Worm (Caenorhabditis elegans) whole organism, L4 larva: ENCODE data around the gene skpo-1.

Source experiments
- D1046.2 ChIP-seq: fragments of 200-800 bp; sonication (Bioruptor generic); IDR thresholded peaks from 2 replicates; pipeline ENCODE4 v1.3.6; 2022; ENCODE audit warnings: missing genetic modification characterization, missing compliant biosample characterization
- F44E2.7 ChIP-seq: fragments of 200-800 bp; sonication (Bioruptor generic); IDR thresholded peaks from 2 replicates; pipeline ENCODE4 v2.1.2; 2022; ENCODE audit warnings: missing genetic modification characterization, missing compliant biosample characterization
- aha-1 ChIP-seq: fragments of 150-350 bp; peaks from one replicate; lab custom pipeline; 2014; ENCODE audit warnings: missing biosample characterization, missing genetic modification characterization
- ama-1 ChIP-seq: fragments of 150-350 bp; optimal IDR thresholded peaks from 2 replicates; lab custom pipeline; 2014; ENCODE audit warnings: inconsistent platforms, mixed read lengths
- arid-1 ChIP-seq: fragments of 200-800 bp; sonication (Bioruptor generic); conservative IDR thresholded peaks from 2 replicates; pipeline ENCODE4 v1.3.6; 2022; ENCODE audit warnings: missing genetic modification reagents, missing genetic modification characterization, missing compliant biosample characterization
- attf-4 ChIP-seq: sonication (generic microtip); optimal IDR thresholded peaks from 3 replicates; lab custom pipeline; 2017; ENCODE audit warnings: missing biosample characterization, missing genetic modification characterization
- ceh-20 ChIP-seq: fragments of 200-800 bp; sonication (Bioruptor generic); IDR thresholded peaks from 2 replicates; pipeline ENCODE4 v1.3.6; 2022; ENCODE audit warnings: missing genetic modification reagents, missing genetic modification characterization, missing compliant biosample characterization
- ceh-28 ChIP-seq: fragments of 150-350 bp; optimal IDR thresholded peaks from 2 replicates; lab custom pipeline; 2014; ENCODE audit warnings: missing biosample characterization, missing genetic modification reagents, missing genetic modification characterization
- ceh-44 ChIP-seq: fragments of 200-800 bp; sonication (Bioruptor generic); IDR thresholded peaks from 2 replicates; pipeline ENCODE4 v1.3.6; 2022; ENCODE audit warnings: missing genetic modification reagents, missing genetic modification characterization, missing compliant biosample characterization
- ceh-62 ChIP-seq: sonication (generic microtip); optimal IDR thresholded peaks from 2 replicates; lab custom pipeline; 2017; ENCODE audit warnings: missing biosample characterization, missing genetic modification characterization
- ces-1 ChIP-seq: fragments of 150-350 bp; sonication (generic microtip); optimal IDR thresholded peaks from 4 replicates; lab custom pipeline; 2014; ENCODE audit warnings: missing biosample characterization, missing genetic modification reagents, missing genetic modification characterization
- cey-2 ChIP-seq: sonication (generic microtip); optimal IDR thresholded peaks from 3 replicates; lab custom pipeline; 2017; ENCODE audit warnings: missing genetic modification characterization, mild to moderate bottlenecking, missing compliant biosample characterization, antibody characterized with exemption, borderline replicate concordance; ENCODE audit not compliant: insufficient read depth
- ctbp-1 ChIP-seq: fragments of 200-800 bp; sonication (Bioruptor generic); IDR thresholded peaks from 2 replicates; pipeline ENCODE4 v1.3.6; 2022; ENCODE audit warnings: missing genetic modification reagents, missing genetic modification characterization, missing compliant biosample characterization
- daf-8 ChIP-seq: fragments of 200-800 bp; sonication (Bioruptor generic); IDR thresholded peaks from 2 replicates; pipeline ENCODE4 v1.3.6; 2022; ENCODE audit warnings: missing genetic modification characterization, missing compliant biosample characterization
- dmd-6 ChIP-seq: fragments of 200-800 bp; sonication (Bioruptor generic); IDR thresholded peaks from 2 replicates; pipeline ENCODE4 v1.3.6; 2022; ENCODE audit warnings: missing genetic modification reagents, missing genetic modification characterization, missing compliant biosample characterization
- dmd-8 ChIP-seq: fragments of 200-800 bp; sonication (Bioruptor generic); IDR thresholded peaks from 2 replicates; pipeline ENCODE4 v1.3.6; 2022; ENCODE audit warnings: missing genetic modification characterization, missing compliant biosample characterization
- dmd-9 ChIP-seq: fragments of 200-800 bp; sonication (Bioruptor generic); IDR thresholded peaks from 2 replicates; pipeline ENCODE4 v1.3.6; 2022; ENCODE audit warnings: missing genetic modification reagents, missing genetic modification characterization, missing compliant biosample characterization
- dve-1 ChIP-seq: sonication (generic microtip); optimal IDR thresholded peaks from 2 replicates; lab custom pipeline; 2017; ENCODE audit warnings: antibody characterized with exemption, mild to moderate bottlenecking, missing genetic modification characterization, missing compliant biosample characterization; ENCODE audit not compliant: insufficient read depth
- fkh-10 ChIP-seq: fragments of 150-350 bp; optimal IDR thresholded peaks from 2 replicates; lab custom pipeline; 2014; ENCODE audit warnings: missing biosample characterization, missing genetic modification reagents, missing genetic modification characterization
- hlh-11 ChIP-seq: fragments of 200-800 bp; sonication (Bioruptor generic); optimal IDR thresholded peaks from 2 replicates; lab custom pipeline; 2018; ENCODE audit warnings: mild to moderate bottlenecking, missing genetic modification characterization, missing compliant biosample characterization
- hlh-30 ChIP-seq: sonication (generic microtip); optimal IDR thresholded peaks from 2 replicates; lab custom pipeline; 2017; ENCODE audit warnings: antibody characterized with exemption, mild to moderate bottlenecking, missing genetic modification characterization, missing compliant biosample characterization; ENCODE audit not compliant: insufficient read depth
- jun-1 ChIP-seq: fragments of 150-350 bp; optimal IDR thresholded peaks from 2 replicates; lab custom pipeline; 2014; ENCODE audit warnings: missing biosample characterization, missing genetic modification reagents, missing genetic modification characterization
- lim-7 ChIP-seq: fragments of 200-800 bp; sonication (Bioruptor generic); IDR thresholded peaks from 2 replicates; pipeline ENCODE4 v1.3.6; 2022; ENCODE audit warnings: missing genetic modification characterization, missing compliant biosample characterization
- lin-29 ChIP-seq: fragments of 200-800 bp; sonication (Bioruptor generic); IDR thresholded peaks from 2 replicates; pipeline ENCODE4 v1.3.6; 2022; ENCODE audit warnings: missing genetic modification reagents, missing genetic modification characterization, missing compliant biosample characterization
- lsy-2 ChIP-seq, 2 experiments: fragments of 150-350 bp in 1 of 2; sonication (generic microtip) in 1 of 2; optimal IDR thresholded peaks; 2 replicates each; lab custom pipeline; 2014 to 2017; ENCODE audit warnings: missing biosample characterization in 2 of 2, missing genetic modification characterization in 2 of 2
- madf-5 ChIP-seq, 2 experiments: fragments of 200-800 bp; sonication (Bioruptor generic); IDR thresholded peaks; 2 replicates each; pipeline ENCODE4 v1.3.6; 2022; ENCODE audit warnings: missing compliant biosample characterization in 2 of 2, missing genetic modification characterization in 2 of 2
- mdl-1 ChIP-seq, 2 experiments: fragments of 150-350 bp in 1 of 2; sonication (generic microtip) in 1 of 2; optimal IDR thresholded peaks; 2 replicates each; lab custom pipeline; 2014 to 2017; ENCODE audit warnings: missing biosample characterization in 2 of 2, missing genetic modification characterization in 2 of 2
- mdt-29 ChIP-seq: fragments of 200-800 bp; sonication (Bioruptor generic); IDR thresholded peaks from 2 replicates; pipeline ENCODE4 v1.3.6; 2022; ENCODE audit warnings: missing genetic modification reagents, missing genetic modification characterization, missing compliant biosample characterization
- mes-2 ChIP-seq: sonication (generic microtip); optimal IDR thresholded peaks from 2 replicates; lab custom pipeline; 2016; ENCODE audit warnings: missing genotype, mild to moderate bottlenecking, missing genetic modification characterization, missing compliant biosample characterization; ENCODE audit not compliant: poor library complexity, severe bottlenecking
- mxl-2 ChIP-seq: fragments of 200-800 bp; sonication (Bioruptor generic); conservative IDR thresholded peaks from 2 replicates; pipeline ENCODE4 v1.3.6; 2022; ENCODE audit warnings: missing genetic modification reagents, missing genetic modification characterization, missing compliant biosample characterization
- mxl-3 ChIP-seq: fragments of 200-800 bp; sonication (Bioruptor generic); optimal IDR thresholded peaks from 2 replicates; lab custom pipeline; 2018; ENCODE audit warnings: mild to moderate bottlenecking, missing genetic modification characterization, missing compliant biosample characterization
- nhr-102 ChIP-seq: sonication (generic microtip); optimal IDR thresholded peaks from 2 replicates; lab custom pipeline; 2016; ENCODE audit warnings: mild to moderate bottlenecking, missing genetic modification characterization, moderate library complexity, missing compliant biosample characterization
- nhr-111 ChIP-seq: fragments of 200-800 bp; sonication (Bioruptor generic); optimal IDR thresholded peaks from 2 replicates; lab custom pipeline; 2018; ENCODE audit warnings: mild to moderate bottlenecking, missing genetic modification characterization, missing compliant biosample characterization
- nhr-237 ChIP-seq: sonication (generic microtip); optimal IDR thresholded peaks from 2 replicates; lab custom pipeline; 2017; ENCODE audit warnings: missing biosample characterization, missing genetic modification characterization
- nhr-42 ChIP-seq: fragments of 200-800 bp; sonication (Bioruptor generic); IDR thresholded peaks from 2 replicates; pipeline ENCODE4 v1.3.6; 2022; ENCODE audit warnings: missing genetic modification characterization, missing compliant biosample characterization
- nhr-6 ChIP-seq: fragments of 150-350 bp; optimal IDR thresholded peaks from 2 replicates; lab custom pipeline; 2014; ENCODE audit warnings: missing biosample characterization, missing genetic modification characterization
- nhr-76 ChIP-seq: fragments of 150-350 bp; optimal IDR thresholded peaks from 2 replicates; lab custom pipeline; 2014; ENCODE audit warnings: missing biosample characterization, missing genetic modification characterization
- nhr-77 ChIP-seq: fragments of 150-350 bp; optimal IDR thresholded peaks from 2 replicates; lab custom pipeline; 2014; ENCODE audit warnings: missing biosample characterization, missing genetic modification characterization
- pqm-1 ChIP-seq: sonication (generic microtip); optimal IDR thresholded peaks from 2 replicates; lab custom pipeline; 2017; ENCODE audit warnings: missing biosample characterization, missing genetic modification characterization
- saeg-2 ChIP-seq: fragments of 200-800 bp; sonication (Bioruptor generic); IDR thresholded peaks from 2 replicates; pipeline ENCODE4 v1.3.6; 2022; ENCODE audit warnings: missing genetic modification reagents, missing genetic modification characterization, missing compliant biosample characterization
- skn-1 ChIP-seq: fragments of 150-350 bp; optimal IDR thresholded peaks from 2 replicates; lab custom pipeline; 2014; ENCODE audit warnings: missing biosample characterization, missing genetic modification characterization
- snpc-1.2 ChIP-seq: fragments of 200-800 bp; sonication (Bioruptor generic); IDR thresholded peaks from 2 replicates; pipeline ENCODE4 v1.3.6; 2022; ENCODE audit warnings: missing genetic modification reagents, missing genetic modification characterization, missing compliant biosample characterization
- snpc-4 ChIP-seq: fragments of 150-350 bp; optimal IDR thresholded peaks from 2 replicates; lab custom pipeline; 2014; ENCODE audit warnings: missing biosample characterization, missing genetic modification characterization
- unc-39 ChIP-seq: sonication (generic microtip); optimal IDR thresholded peaks from 2 replicates; lab custom pipeline; 2017; ENCODE audit warnings: missing biosample characterization, missing genetic modification characterization
- unc-62 ChIP-seq, 3 experiments: fragments of 150-350 bp in 1 of 3; sonication (generic microtip); optimal IDR thresholded peaks in 2 of 3; peaks in 1 of 3; 1 replicate in 1 of 3; 2 replicates in 2 of 3; lab custom pipeline; 2014 to 2017; ENCODE audit warnings: missing biosample characterization in 3 of 3, missing genetic modification characterization in 3 of 3, missing genetic modification reagents in 3 of 3, missing genotype in 1 of 3
- vab-7 ChIP-seq: fragments of 200-800 bp; sonication (Bioruptor generic); IDR thresholded peaks from 2 replicates; pipeline ENCODE4 v1.3.6; 2022; ENCODE audit warnings: missing genetic modification reagents, missing genetic modification characterization, missing compliant biosample characterization
- zag-1 ChIP-seq: fragments of 150-350 bp; optimal IDR thresholded peaks from 2 replicates; lab custom pipeline; 2014; ENCODE audit warnings: missing biosample characterization, missing genetic modification characterization
- zfp-2 ChIP-seq: sonication (generic microtip); optimal IDR thresholded peaks from 2 replicates; lab custom pipeline; 2016; ENCODE audit warnings: mild to moderate bottlenecking, missing genetic modification characterization, missing compliant biosample characterization
- zip-11 ChIP-seq: fragments of 200-800 bp; sonication (Bioruptor generic); IDR thresholded peaks from 2 replicates; pipeline ENCODE4 v1.3.6; 2022; ENCODE audit warnings: missing genetic modification characterization, missing compliant biosample characterization
- zip-2 ChIP-seq: fragments of 150-350 bp; optimal IDR thresholded peaks from 2 replicates; lab custom pipeline; 2014; ENCODE audit warnings: missing biosample characterization, missing genetic modification characterization
- ztf-7 ChIP-seq: fragments of 150-350 bp; optimal IDR thresholded peaks from 2 replicates; lab custom pipeline; 2014; ENCODE audit warnings: missing biosample characterization, missing genetic modification characterization

The skpo-1 gene

DNA sequence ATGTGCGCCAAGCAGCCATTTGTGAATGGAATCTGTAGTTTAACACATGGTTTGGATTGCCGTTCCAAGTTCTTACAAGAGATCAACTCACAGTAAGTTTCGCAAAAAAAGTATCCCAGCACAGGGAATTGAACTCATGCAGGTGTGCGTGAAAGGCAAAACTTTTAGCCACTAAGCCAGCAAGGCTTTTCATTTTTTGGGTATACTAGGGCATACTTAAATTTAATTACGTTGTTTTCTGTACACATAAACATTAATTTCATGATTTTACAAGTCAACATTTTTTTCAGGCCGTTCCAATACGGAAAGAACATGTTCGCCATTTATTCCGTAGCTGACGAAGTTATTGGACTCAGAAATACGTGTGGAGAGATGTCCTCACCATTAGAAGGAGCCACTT, 36.9 kb upstream of the skpo-1 start (continued):
- TF ChIP-seq lin-29 (GFP tag; lab: Robert Waterston, UW), result peak; percentile 7; the same call in 1 of the 2 replicates
- TF ChIP-seq snpc-1.2 (GFP tag; lab: Robert Waterston, UW), result peak; percentile 85
- peak; percentile 50 for TF ChIP-seq mxl-3 (GFP tag; lab: Kevin White, UChicago)
- no peak for TF ChIP-seq snpc-4
- TF ChIP-seq fkh-10, result no peak
- TF ChIP-seq lim-7 (GFP tag; lab: Robert Waterston, UW), result peak; percentile 96
- TF ChIP-seq mes-2 (tag; lab: Kevin White, UChicago), result peak; percentile 79
- peak in 1 of 2 experiments; percentile 32 for TF ChIP-seq lsy-2 (tag; optimal IDR thresholded peaks at IDR 0.05; lab: Kevin White, UChicago)
- TF ChIP-seq nhr-237 (tag; lab: Kevin White, UChicago), result no peak
- no peak for TF ChIP-seq zip-2 (tag; lab: Kevin White, UChicago)
- peak; percentile 72 to 77; a peak in 3 of 4 replicates for TF ChIP-seq madf-5 (GFP tag; IDR thresholded peaks at IDR 0.05; lab: Robert Waterston, UW)
- no peak for TF ChIP-seq unc-62 (GFP tag; optimal IDR thresholded peaks at IDR 0.05 in 1 of 2; lab: Kevin White, UChicago)
- TF ChIP-seq unc-62 (tag; optimal IDR thresholded peaks at IDR 0.05; lab: Kevin White, UChicago), result no peak
- peak; percentile 96 for TF ChIP-seq arid-1
- no peak for TF ChIP-seq hlh-30 (tag; lab: Kevin White, UChicago)
- TF ChIP-seq dmd-6, result peak; percentile 20; the same call in 1 of the 2 replicates
- TF ChIP-seq skn-1, result no peak
- TF ChIP-seq ama-1, result peak; percentile 42
- no peak for TF ChIP-seq ceh-44 (GFP tag; lab: Robert Waterston, UW)
- no peak for TF ChIP-seq pqm-1 (tag; lab: Kevin White, UChicago)
- no peak for TF ChIP-seq unc-39 (tag; lab: Kevin White, UChicago)
- peak; percentile 75 for TF ChIP-seq nhr-111 (GFP tag; lab: Kevin White, UChicago)
- no peak for TF ChIP-seq jun-1 (tag; lab: Kevin White, UChicago)
- no peak for TF ChIP-seq nhr-76
- TF ChIP-seq dve-1 (tag; lab: Kevin White, UChicago), result no peak
- TF ChIP-seq ces-1 (GFP tag; lab: Kevin White, UChicago), result no peak
- 0 out of 2 replicates have a peak, but pooled peaks have one; percentile 54 for TF ChIP-seq mxl-2 (GFP tag; lab: Robert Waterston, UW)
- TF ChIP-seq zfp-2 (tag; lab: Kevin White, UChicago), result no peak
- peak; percentile 31; the same call in 1 of the 2 replicates for TF ChIP-seq saeg-2 (GFP tag; lab: Robert Waterston, UW)
- peak; percentile 88 for TF ChIP-seq D1046.2 (GFP tag; lab: Robert Waterston, UW)
- TF ChIP-seq zip-11 (GFP tag; lab: Robert Waterston, UW), result no peak
- TF ChIP-seq attf-4 (tag; lab: Kevin White, UChicago), result no peak
- TF ChIP-seq ceh-62 (tag; lab: Kevin White, UChicago), result no peak
- peak; percentile 82; the same call in 1 of the 2 replicates for TF ChIP-seq nhr-42 (GFP tag; lab: Robert Waterston, UW)
- TF ChIP-seq ceh-28 (tag; lab: Kevin White, UChicago), result no peak
- TF ChIP-seq mdt-29 (GFP tag; lab: Robert Waterston, UW), result peak; percentile 69; the same call in 1 of the 2 replicates
- TF ChIP-seq dmd-9 (GFP tag; lab: Robert Waterston, UW), result peak; percentile 72
- TF ChIP-seq nhr-6 (tag; lab: Kevin White, UChicago), result no peak
- TF ChIP-seq mdl-1 (tag; optimal IDR thresholded peaks at IDR 0.05; lab: Kevin White, UChicago), result no peak
- peak; percentile 4 for TF ChIP-seq hlh-11 (tag; lab: Kevin White, UChicago)
- TF ChIP-seq ztf-7 (tag; lab: Kevin White, UChicago), result peak; percentile 1
- peak; percentile 99 for TF ChIP-seq F44E2.7
- TF ChIP-seq nhr-77 (tag; lab: Kevin White, UChicago), result no peak
- peak; percentile 99 for TF ChIP-seq dmd-8 (GFP tag; lab: Robert Waterston, UW)
- peak; percentile 80 for TF ChIP-seq ctbp-1
- TF ChIP-seq aha-1 (tag; lab: Kevin White, UChicago), result peak; percentile 87
- peak; percentile 71; the same call in 1 of the 2 replicates for TF ChIP-seq ceh-20 (GFP tag; lab: Robert Waterston, UW)
- TF ChIP-seq daf-8, result peak; percentile 72; the same call in 1 of the 2 replicates
- no peak for TF ChIP-seq cey-2
- peak; percentile 73; the same call in 1 of the 2 replicates for TF ChIP-seq vab-7 (GFP tag; lab: Robert Waterston, UW)
- peak; percentile 55 for TF ChIP-seq nhr-102 (tag; lab: Kevin White, UChicago)
- TF ChIP-seq zag-1, result no peak
